Worm (Caenorhabditis elegans) whole organism, early embryonic: ENCODE results near the gene R05D8.7.

Experiments used
- B0310.2 ChIP-seq: sonication (generic microtip); optimal IDR thresholded peaks from 2 replicates; lab custom pipeline; 2016; ENCODE audit warnings: mild to moderate bottlenecking, missing genetic modification characterization, missing compliant biosample characterization
- F13C5.2 ChIP-seq: sonication (generic microtip); optimal IDR thresholded peaks from 2 replicates; lab custom pipeline; 2017; ENCODE audit warnings: mild to moderate bottlenecking, missing genetic modification characterization, inconsistent platforms, missing compliant biosample characterization
- aly-1 ChIP-seq: sonication (generic microtip); optimal IDR thresholded peaks from 2 replicates; lab custom pipeline; 2016; ENCODE audit warnings: missing genetic modification characterization, missing compliant biosample characterization
- ama-1 ChIP-seq: fragments of 150-350 bp; optimal IDR thresholded peaks from 2 replicates; lab custom pipeline; 2014
- ceh-13 ChIP-seq: fragments of 200-800 bp; sonication (Bioruptor generic); optimal IDR thresholded peaks from 2 replicates; lab custom pipeline; 2018; ENCODE audit warnings: mild to moderate bottlenecking, missing genetic modification characterization, missing compliant biosample characterization
- ceh-36 ChIP-seq: sonication (generic microtip); optimal IDR thresholded peaks from 2 replicates; lab custom pipeline; 2016; ENCODE audit warnings: missing genetic modification characterization, inconsistent platforms, missing compliant biosample characterization
- ets-7 ChIP-seq: sonication (generic microtip); optimal IDR thresholded peaks from 2 replicates; lab custom pipeline; 2016; ENCODE audit warnings: missing genotype, missing genetic modification characterization, missing compliant biosample characterization
- flt-1 ChIP-seq: fragments of 200-800 bp; sonication (Bioruptor generic); IDR thresholded peaks from 2 replicates; pipeline ENCODE4 v1.3.6; 2022; ENCODE audit warnings: missing genetic modification characterization, missing compliant biosample characterization
- hmbx-1 ChIP-seq: sonication (generic microtip); optimal IDR thresholded peaks from 2 replicates; lab custom pipeline; 2016; ENCODE audit warnings: mild to moderate bottlenecking, missing genetic modification characterization, missing compliant biosample characterization
- scrt-1 ChIP-seq: fragments of 200-800 bp; sonication (Bioruptor generic); IDR thresholded peaks from 2 replicates; pipeline ENCODE4 v1.3.6; 2022; ENCODE audit warnings: missing genetic modification characterization, missing compliant biosample characterization
- sea-1 ChIP-seq: fragments of 200-800 bp; sonication (Bioruptor generic); conservative IDR thresholded peaks from 2 replicates; pipeline ENCODE4 v1.3.6; 2022; ENCODE audit warnings: missing genetic modification characterization, missing compliant biosample characterization

DNA sequence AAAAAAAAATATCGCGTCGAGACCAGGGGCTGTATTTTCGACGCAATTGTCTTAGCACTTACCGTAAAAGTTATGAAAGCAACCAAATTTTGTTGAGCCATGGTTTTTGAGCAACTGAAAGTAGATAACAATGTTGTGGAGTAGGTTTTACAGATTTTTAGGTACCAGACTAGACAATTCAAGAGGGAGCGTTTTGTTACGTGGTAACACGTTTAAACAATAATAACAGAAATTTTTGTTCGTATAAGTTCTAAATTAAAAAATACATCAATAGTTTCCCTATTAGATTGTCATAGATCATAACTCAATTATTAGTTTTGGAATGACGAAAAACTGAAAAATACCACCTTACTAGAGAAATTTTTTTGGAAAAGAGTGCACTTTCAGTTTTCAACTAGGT is 13.0 kb downstream of the R05D8.7 start, which contains the start of gene srx-24:
- TF ChIP-seq flt-1 (GFP tag; lab: Robert Waterston, UW), result no peak
- no peak for TF ChIP-seq ama-1
- TF ChIP-seq ets-7 (tag; lab: Kevin White, UChicago), result no peak
- TF ChIP-seq aly-1 (tag; lab: Kevin White, UChicago), result no peak
- no peak for TF ChIP-seq ceh-36 (tag; lab: Kevin White, UChicago)
- TF ChIP-seq B0310.2 (tag; lab: Kevin White, UChicago), result no peak
- TF ChIP-seq sea-1 (GFP tag; lab: Robert Waterston, UW), result no peak
- no peak for TF ChIP-seq F13C5.2 (tag; lab: Kevin White, UChicago)
- no peak for TF ChIP-seq ceh-13 (GFP tag; lab: Kevin White, UChicago)
- no peak for TF ChIP-seq scrt-1 (GFP tag; lab: Robert Waterston, UW)
- no peak for TF ChIP-seq hmbx-1 (tag; lab: Kevin White, UChicago)
